Worm (Caenorhabditis elegans): ENCODE measurements around the gene E03H12.7.

Gene E03H12.7

DNA sequence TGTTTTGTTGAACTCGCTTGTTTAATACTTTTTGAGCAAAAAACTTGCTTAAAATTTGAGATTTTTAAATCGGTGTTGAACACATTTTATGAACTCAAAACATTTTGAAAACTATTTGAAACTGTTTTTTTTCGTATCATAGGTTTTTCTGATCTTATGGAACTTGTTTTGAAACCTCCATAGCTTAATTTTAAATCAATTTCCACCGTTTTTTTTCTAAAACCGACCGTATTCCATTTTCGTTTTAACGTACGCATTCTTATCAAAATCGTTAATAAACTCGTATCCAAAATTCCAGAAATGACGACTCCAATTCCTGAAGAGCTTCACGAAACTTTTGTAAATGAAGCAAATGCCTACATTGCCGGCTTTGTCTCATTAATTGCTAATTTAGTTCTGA lies 19.9 kb upstream of the E03H12.7 start, which contains the start of gene srm-2:
Gene srm-2, plus strand, starts transcription at position 301 of the 400 bp plus-strand sequence.
- TF ChIP-seq elt-4 (tag; optimal IDR thresholded peaks at IDR 0.05), result no peak

DNA sequence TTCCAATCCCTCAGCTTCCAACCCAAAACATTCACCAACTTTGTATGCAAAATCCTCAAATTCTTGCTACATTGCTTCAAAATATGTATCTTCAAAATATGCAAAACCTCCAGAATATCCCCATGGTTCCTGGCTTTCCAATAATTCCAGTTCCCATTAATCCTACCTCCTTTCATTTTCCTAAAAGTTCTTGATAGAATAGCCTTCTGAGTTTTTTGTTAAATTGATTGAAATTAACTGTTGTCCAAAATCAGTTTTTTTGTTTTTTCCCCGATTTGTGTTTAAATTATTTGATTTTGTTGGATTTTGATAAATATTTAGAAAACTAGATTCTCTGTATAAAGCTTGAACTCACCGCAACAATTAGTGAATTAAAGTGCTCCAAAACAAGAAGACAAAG lies 16.7 kb upstream of the E03H12.7 start:
- TF ChIP-seq ceh-24 (tag; optimal IDR thresholded peaks at IDR 0.05) (no peak), odd-2 (tag; optimal IDR thresholded peaks at IDR 0.05) (no peak), ceh-34 (tag; optimal IDR thresholded peaks at IDR 0.05) (no peak), dve-1 (tag; optimal IDR thresholded peaks at IDR 0.05) (no peak), ztf-16 (tag; optimal IDR thresholded peaks at IDR 0.05) (no peak), Y22D7AL.16 (tag; optimal IDR thresholded peaks at IDR 0.05) (no peak), pros-1 (tag; optimal IDR thresholded peaks at IDR 0.05) (no peak), fax-1 (tag; optimal IDR thresholded peaks at IDR 0.05) (no peak), syd-9 (tag; optimal IDR thresholded peaks at IDR 0.05) (no peak), pax-1 (tag; optimal IDR thresholded peaks at IDR 0.05) (no peak), ceh-22 (tag; optimal IDR thresholded peaks at IDR 0.05) (no peak), nfya-1 (tag; optimal IDR thresholded peaks at IDR 0.05) (no peak), tbx-2 (tag; optimal IDR thresholded peaks at IDR 0.05) (no peak), sdc-2 (tag; optimal IDR thresholded peaks at IDR 0.05) (no peak), sox-4 (tag; optimal IDR thresholded peaks at IDR 0.05) (no peak), C08G9.2 (tag; optimal IDR thresholded peaks at IDR 0.05) (no peak), rnt-1 (tag; optimal IDR thresholded peaks at IDR 0.05) (no peak), sox-2 (GFP tag; IDR thresholded peaks at IDR 0.05) (no peak), ref-2 (tag; optimal IDR thresholded peaks at IDR 0.05) (no peak), ceh-45 (GFP tag; IDR thresholded peaks at IDR 0.05) (no peak)

DNA sequence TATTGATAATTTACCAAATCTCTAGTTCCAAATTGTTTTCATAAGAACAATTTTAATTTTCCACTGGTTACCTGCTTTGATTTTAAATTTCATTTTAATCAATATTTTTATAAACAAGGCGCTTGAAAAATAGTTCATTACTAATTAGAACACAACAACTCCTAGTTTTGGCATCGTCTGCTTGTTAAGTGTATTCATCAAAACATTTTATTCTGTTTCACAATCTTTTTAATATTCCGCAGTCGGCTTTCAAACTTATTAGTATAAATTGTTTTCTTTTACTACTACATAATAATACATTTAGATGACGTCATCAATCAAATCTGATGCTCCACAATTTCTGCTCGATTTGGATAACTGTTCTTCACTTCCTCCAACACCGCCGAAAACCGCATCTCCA lies 14.0 kb upstream of the E03H12.7 start, which contains the start of gene pes-1:
Gene pes-1, plus strand, starts transcription at position 301 of the 400 bp plus-strand sequence.
- no peak for TF ChIP-seq syd-9 (tag; optimal IDR thresholded peaks at IDR 0.05)
- TF ChIP-seq ceh-9 (tag; optimal IDR thresholded peaks at IDR 0.05), result no peak
- no peak for TF ChIP-seq elt-2 (tag; optimal IDR thresholded peaks at IDR 0.05)
- TF ChIP-seq ceh-30 (tag; optimal IDR thresholded peaks at IDR 0.05), result no peak
- TF ChIP-seq F13H6.1 (tag; optimal IDR thresholded peaks at IDR 0.05), result no peak

DNA sequence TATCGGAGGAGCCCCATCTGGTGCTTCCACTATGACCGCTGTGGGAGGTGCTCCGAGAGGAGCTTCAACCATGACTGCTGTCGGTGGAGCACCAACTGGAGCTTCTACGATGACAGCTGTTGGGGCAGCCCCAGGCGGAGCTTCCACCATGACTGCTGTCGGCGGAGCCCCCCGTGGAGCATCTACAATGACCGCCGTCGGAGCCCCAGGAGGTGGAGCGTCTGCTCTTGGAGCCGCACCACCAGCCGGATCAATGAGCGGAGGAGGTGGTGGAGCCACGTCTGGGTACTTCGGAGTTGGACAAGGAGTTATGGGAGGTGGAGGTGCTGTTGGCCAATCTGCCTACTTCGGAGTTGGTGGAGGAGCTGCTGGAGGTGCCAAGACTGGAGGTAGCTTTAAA lies 8.5 kb upstream of the E03H12.7 start:
- TF ChIP-seq ref-2 (tag; optimal IDR thresholded peaks at IDR 0.05) (peak; percentile 4), eyg-1 (tag; optimal IDR thresholded peaks at IDR 0.05) (no peak), hlh-6 (tag; optimal IDR thresholded peaks at IDR 0.05) (no peak), ama-1 (optimal IDR thresholded peaks at IDR 0.05) (no peak), ets-4 (tag; optimal IDR thresholded peaks at IDR 0.05) (no peak), pha-2 (tag; optimal IDR thresholded peaks at IDR 0.05) (no peak), ztf-16 (tag; optimal IDR thresholded peaks at IDR 0.05) (no peak), tbx-7 (tag; optimal IDR thresholded peaks at IDR 0.05) (no peak)

DNA sequence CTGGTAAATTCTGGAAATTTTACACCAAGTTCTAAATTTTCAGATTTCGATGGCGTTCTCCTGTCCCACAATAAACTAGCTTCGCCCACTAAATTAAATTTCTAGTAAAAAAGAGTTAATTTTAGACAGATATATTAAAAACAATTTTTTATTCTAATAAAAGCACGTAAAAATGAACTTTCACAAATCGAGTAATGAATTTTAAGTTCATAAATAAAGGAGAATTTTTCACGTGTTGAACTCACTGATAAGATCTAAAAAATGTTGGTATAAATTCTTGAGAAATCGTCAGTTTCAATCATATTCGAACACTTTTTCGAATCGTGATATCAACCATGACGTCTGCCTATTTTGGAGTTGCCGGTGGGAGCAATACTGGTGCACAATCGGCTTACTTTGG lies 7.4 kb upstream of the E03H12.7 start, which contains the start of gene ssq-2:
Gene ssq-2, plus strand, starts transcription at position 301 of the 400 bp plus-strand sequence.
- TF ChIP-seq pag-3 (tag; optimal IDR thresholded peaks at IDR 0.05; ENCODE audit: borderline replicate concordance), result no peak
- no peak for TF ChIP-seq dmd-4 (tag; optimal IDR thresholded peaks at IDR 0.05; ENCODE audit: borderline replicate concordance)
- TF ChIP-seq pros-1 (tag; optimal IDR thresholded peaks at IDR 0.05), result no peak
- TF ChIP-seq ceh-6 (GFP tag; optimal IDR thresholded peaks at IDR 0.05), result no peak
- no peak for TF ChIP-seq Y22D7AL.16 (tag; optimal IDR thresholded peaks at IDR 0.05)
- TF ChIP-seq elt-2 (tag; optimal IDR thresholded peaks at IDR 0.05), result no peak
- no peak for TF ChIP-seq ttx-3 (tag; optimal IDR thresholded peaks at IDR 0.05)
- TF ChIP-seq unc-42 (tag; optimal IDR thresholded peaks at IDR 0.05), result no peak
- TF ChIP-seq eyg-1 (tag; optimal IDR thresholded peaks at IDR 0.05), result no peak
- no peak for TF ChIP-seq zip-5 (tag; optimal IDR thresholded peaks at IDR 0.05)
- no peak for TF ChIP-seq ceh-45 (GFP tag; IDR thresholded peaks at IDR 0.05)
- no peak for TF ChIP-seq hlh-13 (GFP tag; optimal IDR thresholded peaks at IDR 0.05)
- TF ChIP-seq K09A11.1 (tag; optimal IDR thresholded peaks at IDR 0.05; ENCODE audit: insufficient read depth), result no peak
- no peak for TF ChIP-seq pha-4 (tag; optimal IDR thresholded peaks at IDR 0.05)
- TF ChIP-seq fkh-6 (tag; optimal IDR thresholded peaks at IDR 0.05), result no peak
